Worm (Caenorhabditis elegans): Measurements from ENCODE around the gene idpp-16.

ce11 chrV:11653095-11653494 is 46.8 kb upstream of the idpp-16 start:
- no peak for TF ChIP-seq elt-2 (tag; optimal IDR thresholded peaks at IDR 0.05)
- TF ChIP-seq ama-1 (optimal IDR thresholded peaks at IDR 0.05), result no peak
- TF ChIP-seq dpl-1 (GFP tag; optimal IDR thresholded peaks at IDR 0.05), result no peak

All from whole organism, L1 larva.